Worm (Caenorhabditis elegans): Measurements from ENCODE around the gene T16G12.6.

- TF ChIP-seq Y105C5A.15 (GFP tag; IDR thresholded peaks at IDR 0.05) (no peak), Y48G9A.11 (GFP tag; IDR thresholded peaks at IDR 0.05) (no peak)
Measured at ce11 chrIII:10095377-10095776, 26.0 kb downstream of the T16G12.6 start.
